Worm (Caenorhabditis elegans) whole organism, L4 larva: ENCODE data around the gene AC3.12.

ENCODE experiments used
- D1046.2 ChIP-seq: fragments of 200-800 bp; sonication (Bioruptor generic); IDR thresholded peaks from 2 replicates; pipeline ENCODE4 v1.3.6; 2022; ENCODE audit warnings: missing genetic modification characterization, missing compliant biosample characterization
- F10B5.3 ChIP-seq: sonication (generic microtip); optimal IDR thresholded peaks from 2 replicates; lab custom pipeline; 2016; ENCODE audit warnings: mild to moderate bottlenecking, missing genetic modification characterization, missing compliant biosample characterization
- F37D6.2 ChIP-seq: sonication (generic microtip); optimal IDR thresholded peaks from 2 replicates; lab custom pipeline; 2016; ENCODE audit warnings: mild to moderate bottlenecking, missing genetic modification characterization, missing compliant biosample characterization
- T20F7.1 ChIP-seq: fragments of 200-800 bp; sonication (Bioruptor generic); optimal IDR thresholded peaks from 2 replicates; lab custom pipeline; 2018; ENCODE audit warnings: mild to moderate bottlenecking, missing genetic modification characterization, missing compliant biosample characterization
- Y48G9A.11 ChIP-seq: fragments of 200-800 bp; sonication (Bioruptor generic); IDR thresholded peaks from 2 replicates; pipeline ENCODE4 v1.3.6; 2022; ENCODE audit warnings: missing genetic modification reagents, missing genetic modification characterization, missing compliant biosample characterization
- Y5F2A.4 ChIP-seq: fragments of 200-800 bp; sonication (Bioruptor generic); optimal IDR thresholded peaks from 2 replicates; lab custom pipeline; 2018; ENCODE audit warnings: mild to moderate bottlenecking, missing genetic modification characterization, missing compliant biosample characterization
- Y75B8A.6 ChIP-seq: fragments of 200-800 bp; sonication (Bioruptor generic); IDR thresholded peaks from 2 replicates; pipeline ENCODE4 v1.3.6; 2022; ENCODE audit warnings: missing genetic modification reagents, missing genetic modification characterization, missing compliant biosample characterization
- aha-1 ChIP-seq: fragments of 150-350 bp; peaks from one replicate; lab custom pipeline; 2014; ENCODE audit warnings: missing biosample characterization, missing genetic modification characterization
- ceh-32 ChIP-seq: sonication (generic microtip); optimal IDR thresholded peaks from 2 replicates; lab custom pipeline; 2016; ENCODE audit warnings: mild to moderate bottlenecking, missing genetic modification characterization, missing compliant biosample characterization; ENCODE audit not compliant: poor library complexity
- ceh-62 ChIP-seq: sonication (generic microtip); optimal IDR thresholded peaks from 2 replicates; lab custom pipeline; 2017; ENCODE audit warnings: missing biosample characterization, missing genetic modification characterization
- ctbp-1 ChIP-seq: fragments of 200-800 bp; sonication (Bioruptor generic); IDR thresholded peaks from 2 replicates; pipeline ENCODE4 v1.3.6; 2022; ENCODE audit warnings: missing genetic modification reagents, missing genetic modification characterization, missing compliant biosample characterization
- daf-19 ChIP-seq: fragments of 200-800 bp; sonication (Bioruptor generic); conservative IDR thresholded peaks from 2 replicates; pipeline ENCODE4 v1.3.6; 2022; ENCODE audit warnings: missing genetic modification characterization, missing compliant biosample characterization
- dmd-6 ChIP-seq: fragments of 200-800 bp; sonication (Bioruptor generic); IDR thresholded peaks from 2 replicates; pipeline ENCODE4 v1.3.6; 2022; ENCODE audit warnings: missing genetic modification reagents, missing genetic modification characterization, missing compliant biosample characterization
- dmd-8 ChIP-seq: fragments of 200-800 bp; sonication (Bioruptor generic); IDR thresholded peaks from 2 replicates; pipeline ENCODE4 v1.3.6; 2022; ENCODE audit warnings: missing genetic modification characterization, missing compliant biosample characterization
- dmd-9 ChIP-seq: fragments of 200-800 bp; sonication (Bioruptor generic); IDR thresholded peaks from 2 replicates; pipeline ENCODE4 v1.3.6; 2022; ENCODE audit warnings: missing genetic modification reagents, missing genetic modification characterization, missing compliant biosample characterization
- dpl-1 ChIP-seq: fragments of 150-350 bp; optimal IDR thresholded peaks from 2 replicates; lab custom pipeline; 2014; ENCODE audit warnings: missing biosample characterization, missing genetic modification reagents, missing genetic modification characterization
- dve-1 ChIP-seq: sonication (generic microtip); optimal IDR thresholded peaks from 2 replicates; lab custom pipeline; 2017; ENCODE audit warnings: antibody characterized with exemption, mild to moderate bottlenecking, missing genetic modification characterization, missing compliant biosample characterization; ENCODE audit not compliant: insufficient read depth
- fos-1 ChIP-seq: fragments of 150-350 bp; optimal IDR thresholded peaks from 2 replicates; lab custom pipeline; 2014; ENCODE audit warnings: missing biosample characterization, missing genetic modification characterization
- gei-8 ChIP-seq: fragments of 200-800 bp; sonication (Bioruptor generic); optimal IDR thresholded peaks from 2 replicates; lab custom pipeline; 2018; ENCODE audit warnings: mild to moderate bottlenecking, missing genetic modification characterization, missing compliant biosample characterization
- hlh-30 ChIP-seq: sonication (generic microtip); optimal IDR thresholded peaks from 2 replicates; lab custom pipeline; 2017; ENCODE audit warnings: antibody characterized with exemption, mild to moderate bottlenecking, missing genetic modification characterization, missing compliant biosample characterization; ENCODE audit not compliant: insufficient read depth
- hmg-1.1 ChIP-seq: fragments of 200-800 bp; sonication (Bioruptor generic); IDR thresholded peaks from 2 replicates; pipeline ENCODE4 v1.3.6; 2022; ENCODE audit warnings: missing genetic modification reagents, missing genetic modification characterization, missing compliant biosample characterization
- jun-1 ChIP-seq: fragments of 150-350 bp; optimal IDR thresholded peaks from 2 replicates; lab custom pipeline; 2014; ENCODE audit warnings: missing biosample characterization, missing genetic modification reagents, missing genetic modification characterization
- lin-1 ChIP-seq: fragments of 200-800 bp; sonication (Bioruptor generic); IDR thresholded peaks from 2 replicates; pipeline ENCODE4 v1.3.6; 2022; ENCODE audit warnings: missing genetic modification reagents, missing genetic modification characterization, missing compliant biosample characterization
- lin-29 ChIP-seq: fragments of 200-800 bp; sonication (Bioruptor generic); IDR thresholded peaks from 2 replicates; pipeline ENCODE4 v1.3.6; 2022; ENCODE audit warnings: missing genetic modification reagents, missing genetic modification characterization, missing compliant biosample characterization
- lin-38 ChIP-seq: fragments of 200-800 bp; sonication (Bioruptor generic); IDR thresholded peaks from 2 replicates; pipeline ENCODE4 v1.3.6; 2022; ENCODE audit warnings: missing genetic modification reagents, missing genetic modification characterization, missing compliant biosample characterization
- lin-39 ChIP-seq: fragments of 150-350 bp; optimal IDR thresholded peaks from 2 replicates; lab custom pipeline; 2014; ENCODE audit warnings: missing biosample characterization, missing genetic modification reagents, missing genetic modification characterization
- lsy-2 ChIP-seq, 2 experiments: fragments of 150-350 bp in 1 of 2; sonication (generic microtip) in 1 of 2; optimal IDR thresholded peaks; 2 replicates each; lab custom pipeline; 2014 to 2017; ENCODE audit warnings: missing biosample characterization in 2 of 2, missing genetic modification characterization in 2 of 2
- madf-9 ChIP-seq: fragments of 200-800 bp; sonication (Bioruptor generic); conservative IDR thresholded peaks from 2 replicates; pipeline ENCODE4 v1.3.6; 2022; ENCODE audit warnings: missing genetic modification reagents, missing genetic modification characterization, missing compliant biosample characterization
- mdl-1 ChIP-seq, 2 experiments: fragments of 150-350 bp in 1 of 2; sonication (generic microtip) in 1 of 2; optimal IDR thresholded peaks; 2 replicates each; lab custom pipeline; 2014 to 2017; ENCODE audit warnings: missing biosample characterization in 2 of 2, missing genetic modification characterization in 2 of 2
- mep-1 ChIP-seq: fragments of 150-350 bp; sonication (generic microtip); optimal IDR thresholded peaks from 3 replicates; lab custom pipeline; 2014; ENCODE audit warnings: missing biosample characterization, missing genetic modification characterization
- mxl-2 ChIP-seq: fragments of 200-800 bp; sonication (Bioruptor generic); conservative IDR thresholded peaks from 2 replicates; pipeline ENCODE4 v1.3.6; 2022; ENCODE audit warnings: missing genetic modification reagents, missing genetic modification characterization, missing compliant biosample characterization
- nhr-10 ChIP-seq: fragments of 150-350 bp; optimal IDR thresholded peaks from 2 replicates; lab custom pipeline; 2014; ENCODE audit warnings: missing biosample characterization, missing genetic modification characterization
- nhr-11 ChIP-seq: fragments of 150-350 bp; optimal IDR thresholded peaks from 2 replicates; lab custom pipeline; 2014; ENCODE audit warnings: missing biosample characterization, missing genetic modification characterization
- nhr-25 ChIP-seq: sonication (generic microtip); optimal IDR thresholded peaks from 2 replicates; lab custom pipeline; 2017; ENCODE audit warnings: missing genetic modification characterization, mild to moderate bottlenecking, missing compliant biosample characterization, antibody characterized with exemption, moderate library complexity, borderline replicate concordance; ENCODE audit not compliant: insufficient read depth
- nhr-42 ChIP-seq: fragments of 200-800 bp; sonication (Bioruptor generic); IDR thresholded peaks from 2 replicates; pipeline ENCODE4 v1.3.6; 2022; ENCODE audit warnings: missing genetic modification characterization, missing compliant biosample characterization
- nhr-48 ChIP-seq: sonication (generic microtip); optimal IDR thresholded peaks from 2 replicates; lab custom pipeline; 2016; ENCODE audit warnings: mild to moderate bottlenecking, missing genetic modification characterization, missing compliant biosample characterization
- nhr-6 ChIP-seq: fragments of 150-350 bp; optimal IDR thresholded peaks from 2 replicates; lab custom pipeline; 2014; ENCODE audit warnings: missing biosample characterization, missing genetic modification characterization
- nhr-77 ChIP-seq: fragments of 150-350 bp; optimal IDR thresholded peaks from 2 replicates; lab custom pipeline; 2014; ENCODE audit warnings: missing biosample characterization, missing genetic modification characterization
- pha-4 ChIP-seq, 2 experiments: fragments of 150-350 bp in 1 of 2; fragments of 200-800 bp in 1 of 2; sonication (Bioruptor generic) in 1 of 2; IDR thresholded peaks in 1 of 2; optimal IDR thresholded peaks in 1 of 2; 2 replicates each; pipeline versions ENCODE4 v1.3.6 to Lab custom; 2014 to 2022; ENCODE audit warnings: missing genetic modification characterization in 2 of 2, missing genetic modification reagents in 2 of 2, missing biosample characterization in 1 of 2, missing compliant biosample characterization in 1 of 2
- php-3 ChIP-seq: fragments of 200-800 bp; sonication (Bioruptor generic); IDR thresholded peaks from 2 replicates; pipeline ENCODE4 v1.3.6; 2022; ENCODE audit warnings: missing genetic modification reagents, missing genetic modification characterization, missing compliant biosample characterization
- spr-1 ChIP-seq: sonication (generic microtip); optimal IDR thresholded peaks from 2 replicates; lab custom pipeline; 2016; ENCODE audit warnings: mild to moderate bottlenecking, missing genetic modification characterization, missing compliant biosample characterization
- unc-130 ChIP-seq: sonication (generic microtip); optimal IDR thresholded peaks from 2 replicates; lab custom pipeline; 2016; ENCODE audit warnings: missing genetic modification reagents, missing genetic modification characterization, missing compliant biosample characterization
- vab-7 ChIP-seq: fragments of 200-800 bp; sonication (Bioruptor generic); IDR thresholded peaks from 2 replicates; pipeline ENCODE4 v1.3.6; 2022; ENCODE audit warnings: missing genetic modification reagents, missing genetic modification characterization, missing compliant biosample characterization
- zag-1 ChIP-seq: fragments of 150-350 bp; optimal IDR thresholded peaks from 2 replicates; lab custom pipeline; 2014; ENCODE audit warnings: missing biosample characterization, missing genetic modification characterization
- zfp-3 ChIP-seq: fragments of 200-800 bp; sonication (Bioruptor generic); conservative IDR thresholded peaks from 2 replicates; pipeline ENCODE4 v1.3.6; 2022; ENCODE audit warnings: missing genetic modification reagents, missing genetic modification characterization, missing compliant biosample characterization

AC3.12 gene

ce11 chrV:10341905-10342328 lies 37.3 kb downstream of the AC3.12 start, which contains the start of gene K07C5.13 (continued):
- TF ChIP-seq spr-1 (tag; lab: Kevin White, UChicago) (peak; percentile 71), nhr-6 (tag; lab: Kevin White, UChicago) (peak; percentile 0), daf-19 (peak; percentile 72; the same call in 1 of the 2 replicates), hmg-1.1 (peak; percentile 90), dmd-9 (GFP tag; lab: Robert Waterston, UW) (peak; percentile 94), D1046.2 (GFP tag; lab: Robert Waterston, UW) (peak; percentile 89), lsy-2 (tag; optimal IDR thresholded peaks at IDR 0.05; lab: Kevin White, UChicago) (peak in 1 of 2 experiments; percentile 21), ctbp-1 (peak; percentile 91), lin-1 (GFP tag; lab: Robert Waterston, UW) (peak; percentile 84), nhr-48 (tag; lab: Kevin White, UChicago) (peak; percentile 95), mxl-2 (GFP tag; lab: Robert Waterston, UW) (peak; percentile 74; the same call in 1 of the 2 replicates), F10B5.3 (peak; percentile 55), nhr-42 (GFP tag; lab: Robert Waterston, UW) (peak; percentile 92), madf-9 (GFP tag; lab: Robert Waterston, UW) (peak; percentile 84), lin-38 (GFP tag; lab: Robert Waterston, UW) (peak; percentile 92), mep-1 (tag; lab: Kevin White, UChicago) (peak; percentile 32), Y48G9A.11 (GFP tag; lab: Robert Waterston, UW) (peak; percentile 89)

DNA sequence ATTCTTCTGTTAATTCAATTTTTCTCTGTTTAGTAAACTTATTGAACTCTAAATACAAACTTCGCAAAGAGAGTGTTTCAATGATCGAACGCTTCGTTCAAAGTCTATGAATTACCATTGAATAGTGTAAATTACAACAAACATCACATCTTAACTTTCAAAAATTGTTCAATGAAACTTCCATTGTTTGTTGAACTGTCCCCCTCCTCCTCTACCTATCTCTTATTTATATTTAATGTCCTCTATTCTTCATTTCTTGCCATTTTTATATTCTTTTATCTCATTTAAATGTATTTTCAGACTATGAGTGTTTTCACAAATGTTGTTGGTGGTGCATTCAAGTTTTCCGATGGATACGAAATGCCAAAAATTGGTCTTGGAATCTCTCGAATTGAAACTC lies 40.0 kb downstream of the AC3.12 start, which contains the start of gene K07C5.2:
K07C5.2 (plus strand) TSS at position 301 of the 400 bp plus-strand sequence.
- TF ChIP-seq php-3, result no peak
- no peak for TF ChIP-seq pha-4 (GFP tag; IDR thresholded peaks at IDR 0.05; lab: Robert Waterston, UW)
- TF ChIP-seq pha-4 (tag; optimal IDR thresholded peaks at IDR 0.05; lab: Kevin White, UChicago), result no peak
- TF ChIP-seq lin-29 (GFP tag; lab: Robert Waterston, UW), result no peak
- TF ChIP-seq gei-8, result no peak
- TF ChIP-seq aha-1 (tag; lab: Kevin White, UChicago), result no peak
- no peak for TF ChIP-seq F10B5.3
- TF ChIP-seq ceh-32 (tag; lab: Kevin White, UChicago), result no peak
- TF ChIP-seq D1046.2 (GFP tag; lab: Robert Waterston, UW), result no peak
- no peak for TF ChIP-seq nhr-10 (tag; lab: Kevin White, UChicago)
- TF ChIP-seq mdl-1 (tag; optimal IDR thresholded peaks at IDR 0.05; lab: Kevin White, UChicago), result no peak
- TF ChIP-seq Y48G9A.11 (GFP tag; lab: Robert Waterston, UW), result no peak
- TF ChIP-seq ctbp-1, result no peak
- TF ChIP-seq dmd-8 (GFP tag; lab: Robert Waterston, UW), result no peak
- no peak for TF ChIP-seq fos-1 (tag; lab: Kevin White, UChicago)
- no peak for TF ChIP-seq nhr-11 (tag; lab: Kevin White, UChicago)

DNA sequence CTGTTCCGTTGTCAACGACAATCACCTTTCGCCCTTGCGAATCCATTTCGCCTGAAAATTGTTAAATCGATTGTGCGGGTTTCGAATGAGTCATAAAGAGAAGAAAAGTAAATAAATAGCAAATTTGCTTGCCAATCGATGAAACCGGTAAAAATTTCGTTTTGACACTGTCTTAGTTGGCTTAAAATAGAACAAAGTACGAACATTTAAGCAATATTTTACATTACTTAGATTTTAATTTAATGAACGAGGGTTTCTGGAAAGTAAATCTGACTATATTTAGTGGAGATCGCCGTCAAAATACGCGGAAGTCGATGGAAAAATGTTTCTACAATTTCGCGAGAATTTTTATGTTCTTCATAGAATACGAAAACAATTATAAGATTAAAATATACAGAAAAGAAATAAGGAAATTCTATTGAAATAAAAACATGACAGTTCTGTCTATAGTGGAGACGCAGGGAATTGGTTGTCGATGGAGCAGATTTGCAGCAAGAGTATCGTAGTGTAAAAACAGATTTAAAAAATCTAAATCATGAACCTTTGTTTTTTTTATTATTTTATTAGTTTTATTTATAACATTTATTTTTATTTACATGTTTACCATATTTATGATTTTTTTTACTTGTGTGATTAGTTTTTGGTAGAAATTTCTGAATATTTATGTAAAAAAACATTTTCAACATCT lies 40.7 kb downstream of the AC3.12 start, which contains the start of gene arx-2:
arx-2 (minus strand) TSS at position 51 of the 688 bp plus-strand sequence.
- TF ChIP-seq dmd-8 (GFP tag; lab: Robert Waterston, UW) (no peak), gei-8 (no peak), F37D6.2 (tag; lab: Kevin White, UChicago) (no peak), unc-130 (GFP tag; lab: Kevin White, UChicago) (peak; percentile 3), vab-7 (GFP tag; lab: Robert Waterston, UW) (no peak), Y5F2A.4 (GFP tag; lab: Kevin White, UChicago) (no peak), T20F7.1 (GFP tag; lab: Kevin White, UChicago) (peak; percentile 27), dpl-1 (GFP tag; lab: Kevin White, UChicago) (peak; percentile 49), dmd-6 (GFP tag; lab: Robert Waterston, UW) (no peak), ceh-32 (tag; lab: Kevin White, UChicago) (no peak), Y75B8A.6 (GFP tag; lab: Robert Waterston, UW) (no peak), nhr-25 (tag; lab: Kevin White, UChicago) (no peak), lin-38 (GFP tag; lab: Robert Waterston, UW) (peak; percentile 87), dve-1 (peak; percentile 41), spr-1 (tag; lab: Kevin White, UChicago) (no peak), nhr-77 (tag; lab: Kevin White, UChicago) (peak; percentile 53), lin-39 (tag; lab: Kevin White, UChicago) (no peak), hlh-30 (tag; lab: Kevin White, UChicago) (peak; percentile 29), aha-1 (tag; lab: Kevin White, UChicago) (no peak), zfp-3 (GFP tag; lab: Robert Waterston, UW) (no peak), mep-1 (tag; lab: Kevin White, UChicago) (peak; percentile 56), zag-1 (tag; lab: Kevin White, UChicago) (no peak), jun-1 (tag; lab: Kevin White, UChicago) (no peak), ceh-62 (tag; lab: Kevin White, UChicago) (no peak)
